Worm (Caenorhabditis elegans): ENCODE data around the gene tag-297.

DNA sequence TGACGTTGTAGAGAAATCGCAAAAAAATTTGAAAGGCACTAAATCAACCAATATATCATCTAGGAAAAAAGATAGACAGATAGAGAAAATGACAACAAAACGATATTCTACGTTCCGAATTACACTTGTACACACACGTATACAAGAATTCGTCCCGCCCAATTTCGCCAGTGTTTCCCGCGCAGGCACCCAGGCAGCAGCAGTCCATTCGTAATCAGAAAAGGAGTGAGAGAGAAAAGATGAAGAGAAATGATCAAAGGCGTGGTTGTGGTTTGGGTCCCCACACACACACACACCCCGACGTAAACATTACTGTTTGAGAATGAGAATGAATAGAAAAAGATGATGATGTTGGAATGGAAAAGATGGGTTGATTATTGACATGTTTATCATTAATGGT is 46.2 kb downstream of the tag-297 start:
- no peak for TF ChIP-seq crh-2 (tag; optimal IDR thresholded peaks at IDR 0.05)
- no peak for TF ChIP-seq ztf-11 (tag; optimal IDR thresholded peaks at IDR 0.05)
- TF ChIP-seq lin-11 (tag; optimal IDR thresholded peaks at IDR 0.05), result no peak
- TF ChIP-seq nhr-10 (tag; optimal IDR thresholded peaks at IDR 0.05), result no peak
- TF ChIP-seq elt-3 (tag; optimal IDR thresholded peaks at IDR 0.05), result no peak
- TF ChIP-seq egl-27 (tag; optimal IDR thresholded peaks at IDR 0.05), result no peak
- no peak for TF ChIP-seq unc-62 (GFP tag; optimal IDR thresholded peaks at IDR 0.05)

Measured in whole organism, L2 larva.